Worm (Caenorhabditis elegans): Measurements from ENCODE around the gene F35B12.10.

- TF ChIP-seq klf-2 (GFP tag; conservative IDR thresholded peaks at IDR 0.05) (no peak), ref-1 (GFP tag; conservative IDR thresholded peaks at IDR 0.05) (no peak), T22C8.4 (GFP tag; IDR thresholded peaks at IDR 0.05) (no peak), med-1 (GFP tag; optimal IDR thresholded peaks at IDR 0.05; ENCODE audit: insufficient read depth) (no peak), flt-1 (GFP tag; IDR thresholded peaks at IDR 0.05) (no peak), tab-1 (GFP tag; IDR thresholded peaks at IDR 0.05) (no peak), cog-1 (tag; optimal IDR thresholded peaks at IDR 0.05) (no peak)
These were observed 31.5 kb upstream of the F35B12.10 start for ce11 chrV:11660566-11660965.
